Worm (Caenorhabditis elegans) whole organism, L4/young adult: ENCODE data around the gene chc-1.

Source experiments
- W03F9.2 ChIP-seq: fragments of 150-350 bp; optimal IDR thresholded peaks from 2 replicates; lab custom pipeline; 2014; ENCODE audit warnings: missing biosample characterization, missing genetic modification characterization
- him-1 ChIP-seq: sonication (generic microtip); optimal IDR thresholded peaks from 2 replicates; lab custom pipeline; 2016; ENCODE audit warnings: missing genotype, missing genetic modification reagents, missing genetic modification characterization, missing compliant biosample characterization

DNA sequence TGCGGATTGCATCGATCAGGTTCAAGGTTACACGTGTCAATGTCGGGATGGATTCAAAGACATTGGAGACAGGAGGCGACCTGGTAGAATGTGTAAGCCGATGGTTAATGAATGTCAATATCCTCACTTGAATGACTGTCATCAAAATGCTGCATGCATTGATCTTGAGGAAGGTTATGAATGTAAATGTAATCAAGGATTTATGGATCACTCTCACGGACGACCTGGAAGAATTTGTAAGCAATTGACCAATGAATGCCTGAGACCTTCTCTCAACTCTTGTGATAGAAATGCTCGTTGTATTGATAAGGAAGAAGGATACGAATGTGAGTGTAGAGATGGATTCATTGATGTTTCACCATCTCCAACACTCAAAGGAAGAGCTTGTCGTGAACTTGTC, 25.6 kb upstream of the chc-1 start:
- no peak for TF ChIP-seq W03F9.2 (tag; lab: Kevin White, UChicago)
- TF ChIP-seq him-1: no peak
